Worm (Caenorhabditis elegans): ENCODE results near the gene metl-5.

metl-5 gene

ce11 chrIII:4811195-4811594 is 8.4 kb downstream of the metl-5 start, which contains the start of gene C38D4.7:
TSS of gene C38D4.7 (minus strand) at chrIII:4811295.
- TF ChIP-seq flt-1 (GFP tag; IDR thresholded peaks at IDR 0.05) (no peak), tab-1 (GFP tag; IDR thresholded peaks at IDR 0.05) (no peak), T22C8.4 (GFP tag; IDR thresholded peaks at IDR 0.05) (no peak), cog-1 (tag; optimal IDR thresholded peaks at IDR 0.05) (no peak), ref-1 (GFP tag; conservative IDR thresholded peaks at IDR 0.05) (no peak), med-1 (GFP tag; optimal IDR thresholded peaks at IDR 0.05; ENCODE audit: insufficient read depth) (no peak)

ce11 chrIII:4814730-4815129 is 11.9 kb downstream of the metl-5 start, which contains the start of gene arl-6:
TSS of gene arl-6 (minus strand) at chrIII:4814830.
- TF ChIP-seq T22C8.4 (GFP tag; IDR thresholded peaks at IDR 0.05): no peak
- no peak for TF ChIP-seq ref-1 (GFP tag; conservative IDR thresholded peaks at IDR 0.05)
- TF ChIP-seq cog-1 (tag; optimal IDR thresholded peaks at IDR 0.05): no peak
- TF ChIP-seq ztf-23 (GFP tag; IDR thresholded peaks at IDR 0.05): no peak
- no peak for TF ChIP-seq tab-1 (GFP tag; IDR thresholded peaks at IDR 0.05)
- no peak for TF ChIP-seq flt-1 (GFP tag; IDR thresholded peaks at IDR 0.05)
- TF ChIP-seq klf-2 (GFP tag; conservative IDR thresholded peaks at IDR 0.05): no peak
- no peak for TF ChIP-seq ztf-29 (GFP tag; IDR thresholded peaks at IDR 0.05)
- no peak for TF ChIP-seq med-1 (GFP tag; optimal IDR thresholded peaks at IDR 0.05; ENCODE audit: insufficient read depth)

ce11 chrIII:4817240-4817639 is 14.4 kb downstream of the metl-5 start, which contains the start of gene F26A1.4:
TSS of gene F26A1.4 (plus strand) at chrIII:4817540.
- TF ChIP-seq ztf-29 (GFP tag; IDR thresholded peaks at IDR 0.05) (no peak), flt-1 (GFP tag; IDR thresholded peaks at IDR 0.05) (no peak)

ce11 chrIII:4819843-4820242 is 17.0 kb downstream of the metl-5 start, which contains the start of gene F26A1.7:
TSS of gene F26A1.7 (minus strand) at chrIII:4819943.
- no peak for TF ChIP-seq med-1 (GFP tag; optimal IDR thresholded peaks at IDR 0.05; ENCODE audit: insufficient read depth)
- no peak for TF ChIP-seq T22C8.4 (GFP tag; IDR thresholded peaks at IDR 0.05)
- TF ChIP-seq cog-1 (tag; optimal IDR thresholded peaks at IDR 0.05): no peak
- TF ChIP-seq klf-2 (GFP tag; conservative IDR thresholded peaks at IDR 0.05): no peak
- TF ChIP-seq flt-1 (GFP tag; IDR thresholded peaks at IDR 0.05): no peak
- TF ChIP-seq ztf-29 (GFP tag; IDR thresholded peaks at IDR 0.05): no peak
- TF ChIP-seq tab-1 (GFP tag; IDR thresholded peaks at IDR 0.05): no peak

ce11 chrIII:4822140-4822539 is 19.3 kb downstream of the metl-5 start, which contains the start of gene F26A1.8:
TSS of gene F26A1.8 (minus strand) at chrIII:4822240.
- TF ChIP-seq ref-1 (GFP tag; conservative IDR thresholded peaks at IDR 0.05) (no peak), klf-2 (GFP tag; conservative IDR thresholded peaks at IDR 0.05) (no peak), T22C8.4 (GFP tag; IDR thresholded peaks at IDR 0.05) (no peak), ztf-29 (GFP tag; IDR thresholded peaks at IDR 0.05) (no peak)

- TF ChIP-seq T22C8.4 (GFP tag; IDR thresholded peaks at IDR 0.05) (no peak), med-1 (GFP tag; optimal IDR thresholded peaks at IDR 0.05; ENCODE audit: insufficient read depth) (no peak), tab-1 (GFP tag; IDR thresholded peaks at IDR 0.05) (no peak), klf-2 (GFP tag; conservative IDR thresholded peaks at IDR 0.05) (no peak), ztf-23 (GFP tag; IDR thresholded peaks at IDR 0.05) (no peak), ref-1 (GFP tag; conservative IDR thresholded peaks at IDR 0.05) (no peak), ztf-29 (GFP tag; IDR thresholded peaks at IDR 0.05) (no peak), cog-1 (tag; optimal IDR thresholded peaks at IDR 0.05) (no peak), flt-1 (GFP tag; IDR thresholded peaks at IDR 0.05) (no peak)
Observed at ce11 chrIII:4826606-4827005, 23.8 kb downstream of the metl-5 start, which contains the start of gene F26A1.3. TSS of gene F26A1.3 (plus strand) at chrIII:4826906.

ce11 chrIII:4829440-4829839 is 26.6 kb downstream of the metl-5 start, which contains the start of gene F26A1.9:
TSS of gene F26A1.9 (minus strand) at chrIII:4829540.
- TF ChIP-seq klf-2 (GFP tag; conservative IDR thresholded peaks at IDR 0.05) (no peak), med-1 (GFP tag; optimal IDR thresholded peaks at IDR 0.05; ENCODE audit: insufficient read depth) (no peak), cog-1 (tag; optimal IDR thresholded peaks at IDR 0.05) (no peak), ztf-29 (GFP tag; IDR thresholded peaks at IDR 0.05) (no peak), ztf-23 (GFP tag; IDR thresholded peaks at IDR 0.05) (no peak), flt-1 (GFP tag; IDR thresholded peaks at IDR 0.05) (no peak), tab-1 (GFP tag; IDR thresholded peaks at IDR 0.05) (no peak), T22C8.4 (GFP tag; IDR thresholded peaks at IDR 0.05) (no peak), ref-1 (GFP tag; conservative IDR thresholded peaks at IDR 0.05) (no peak)

- no peak for TF ChIP-seq ztf-29 (GFP tag; IDR thresholded peaks at IDR 0.05)
- TF ChIP-seq ztf-23 (GFP tag; IDR thresholded peaks at IDR 0.05): no peak
- TF ChIP-seq ref-1 (GFP tag; conservative IDR thresholded peaks at IDR 0.05): no peak
- no peak for TF ChIP-seq cog-1 (tag; optimal IDR thresholded peaks at IDR 0.05)
- TF ChIP-seq med-1 (GFP tag; optimal IDR thresholded peaks at IDR 0.05; ENCODE audit: insufficient read depth): no peak
- no peak for TF ChIP-seq flt-1 (GFP tag; IDR thresholded peaks at IDR 0.05)
- no peak for TF ChIP-seq klf-2 (GFP tag; conservative IDR thresholded peaks at IDR 0.05)
- TF ChIP-seq tab-1 (GFP tag; IDR thresholded peaks at IDR 0.05): no peak
- TF ChIP-seq T22C8.4 (GFP tag; IDR thresholded peaks at IDR 0.05): no peak
Observed at ce11 chrIII:4830207-4830606, 27.4 kb downstream of the metl-5 start, which contains the start of gene nspd-9. TSS of gene nspd-9 (minus strand) at chrIII:4830307.

ce11 chrIII:4837429-4837828 is 34.6 kb downstream of the metl-5 start, which contains the start of the genes acbp-7 and F26A1.19:
TSS of gene acbp-7 (plus strand) at chrIII:4837729.
TSS of gene F26A1.19 (plus strand) at chrIII:4837731.
- TF ChIP-seq ref-1 (GFP tag; conservative IDR thresholded peaks at IDR 0.05) (no peak), med-1 (GFP tag; optimal IDR thresholded peaks at IDR 0.05; ENCODE audit: insufficient read depth) (no peak), T22C8.4 (GFP tag; IDR thresholded peaks at IDR 0.05) (no peak), flt-1 (GFP tag; IDR thresholded peaks at IDR 0.05) (no peak)

- no peak for TF ChIP-seq flt-1 (GFP tag; IDR thresholded peaks at IDR 0.05)
Observed at ce11 chrIII:4842173-4842572, 39.4 kb downstream of the metl-5 start, which contains the start of gene clec-156. TSS of gene clec-156 (minus strand) at chrIII:4842273.

All from whole organism, midembryonic.